Fruit fly (Drosophila melanogaster): ENCODE measurements around the gene CG16710.

DNA sequence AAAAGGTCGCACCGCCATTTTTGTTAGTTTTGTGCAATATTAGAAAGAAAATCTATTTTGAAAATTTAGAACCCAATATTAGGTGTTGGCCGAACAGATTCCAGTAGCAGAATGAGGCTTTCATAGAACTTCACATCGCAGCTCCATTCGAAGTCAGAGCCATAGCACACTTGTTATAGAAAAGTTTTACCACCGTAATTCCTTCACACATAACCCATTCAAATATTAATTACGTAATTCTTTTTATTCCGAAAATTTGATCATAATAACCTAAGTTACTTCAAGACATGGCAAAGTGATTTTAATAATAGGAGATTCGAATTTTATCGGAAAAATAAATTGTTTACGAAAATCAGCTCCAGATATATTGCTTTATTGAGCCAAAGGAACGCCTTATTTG lies 13.8 kb downstream of the CG16710 start, which contains the start of gene CG10252:
- no peak for TF ChIP-seq CG11294 (GFP tag; IDR thresholded peaks at IDR 0.05)
- TF ChIP-seq Gug (GFP tag; IDR thresholded peaks at IDR 0.05), result no peak
- TF ChIP-seq CG8319 (GFP tag; optimal IDR thresholded peaks at IDR 0.05), result no peak
- no peak for TF ChIP-seq Hr39 (GFP tag; optimal IDR thresholded peaks at IDR 0.05)
- no peak for TF ChIP-seq CG9139 (GFP tag; optimal IDR thresholded peaks at IDR 0.05)
- TF ChIP-seq CG10669 (GFP tag; optimal IDR thresholded peaks at IDR 0.05), result no peak
- TF ChIP-seq Hr38 (GFP tag; optimal IDR thresholded peaks at IDR 0.05), result no peak
- TF ChIP-seq CG8119 (GFP tag; IDR thresholded peaks at IDR 0.05), result no peak
- no peak for TF ChIP-seq CG7368 (GFP tag; optimal IDR thresholded peaks at IDR 0.05)
- TF ChIP-seq svp (GFP tag), result no peak
- TF ChIP-seq CG6854 (GFP tag; optimal IDR thresholded peaks at IDR 0.05), result no peak
- no peak for TF ChIP-seq CG3919 (GFP tag; optimal IDR thresholded peaks at IDR 0.05)
- TF ChIP-seq CG31627 (GFP tag; optimal IDR thresholded peaks at IDR 0.05), result no peak
